Worm (Caenorhabditis elegans) whole organism, mixed stage, embryonic: ENCODE data around the gene str-207.

Experiments
- nhr-28 ChIP-seq: fragments of 150-350 bp; optimal IDR thresholded peaks from 2 replicates; lab custom pipeline; 2014; ENCODE audit warnings: missing biosample characterization, missing genetic modification characterization
- pha-4 ChIP-seq: fragments of 150-350 bp; optimal IDR thresholded peaks from 2 replicates; lab custom pipeline; 2018; ENCODE audit warnings: missing biosample characterization, missing genetic modification reagents, missing genetic modification characterization
- unc-62 ChIP-seq: fragments of 150-350 bp; optimal IDR thresholded peaks from 2 replicates; lab custom pipeline; 2014; ENCODE audit warnings: missing biosample characterization, missing genetic modification reagents, missing genetic modification characterization

ce11 chrV:4969503-4969902 lies 18.0 kb downstream of the str-207 start:
- TF ChIP-seq unc-62 (GFP tag; lab: Kevin White, UChicago), result no peak
- no peak for TF ChIP-seq pha-4 (tag; lab: Kevin White, UChicago)
- TF ChIP-seq nhr-28, result no peak
